Fruit fly (Drosophila melanogaster) whole organism, embryonic: ENCODE results near the gene CG15390.

ENCODE experiments used
- Abd-B ChIP-seq: fragments of 200-800 bp; sonication (Bioruptor generic); optimal IDR thresholded peaks from 2 replicates; lab custom pipeline; 2018; ENCODE audit warnings: missing biosample characterization, mild to moderate bottlenecking, missing genetic modification characterization, moderate library complexity
- Adf1 ChIP-seq: fragments of 200-800 bp; sonication (Bioruptor generic); IDR thresholded peaks from 2 replicates; pipeline ENCODE4 v1.3.6; 2022; ENCODE audit warnings: missing biosample characterization, missing genetic modification characterization
- B-H1 ChIP-seq: fragments of 200-800 bp; sonication (Bioruptor generic); IDR thresholded peaks from 3 replicates; pipeline ENCODE4 v1.3.6; 2022; ENCODE audit warnings: missing biosample characterization, missing genetic modification characterization
- Bteb2 ChIP-seq: fragments of 200-800 bp; sonication (Bioruptor generic); optimal IDR thresholded peaks from 2 replicates; lab custom pipeline; 2016; ENCODE audit warnings: missing biosample characterization, missing genetic modification characterization
- CG10274 ChIP-seq: fragments of 200-800 bp; sonication (Bioruptor generic); optimal IDR thresholded peaks from 3 replicates; lab custom pipeline; 2017; ENCODE audit warnings: missing biosample characterization, mild to moderate bottlenecking, missing genetic modification characterization
- CG10654 ChIP-seq: fragments of 200-800 bp; sonication (Bioruptor generic); optimal IDR thresholded peaks from 2 replicates; lab custom pipeline; 2016; ENCODE audit warnings: missing biosample characterization, missing genetic modification characterization
- CG10959 ChIP-seq: fragments of 200-800 bp; sonication (Bioruptor generic); IDR thresholded peaks from 2 replicates; pipeline ENCODE4 v1.3.6; 2022; ENCODE audit warnings: missing biosample characterization, missing genetic modification characterization
- CG12155 ChIP-seq: fragments of 200-800 bp; sonication (Bioruptor generic); optimal IDR thresholded peaks from 3 replicates; lab custom pipeline; 2016; ENCODE audit warnings: missing biosample characterization, missing genetic modification characterization
- CG14441 ChIP-seq: fragments of 200-800 bp; sonication (Bioruptor generic); IDR thresholded peaks from 2 replicates; pipeline ENCODE4 v1.3.6; 2022; ENCODE audit warnings: missing biosample characterization, missing genetic modification characterization
- CG15514 ChIP-seq: fragments of 200-800 bp; sonication (Bioruptor generic); optimal IDR thresholded peaks from 3 replicates; lab custom pipeline; 2017; ENCODE audit warnings: missing biosample characterization, missing genetic modification characterization, mild to moderate bottlenecking, moderate library complexity, missing genetic modification reagents
- CG17361 ChIP-seq: fragments of 200-800 bp; sonication (Bioruptor generic); IDR thresholded peaks from 3 replicates; pipeline ENCODE4 v1.3.6; 2022; ENCODE audit warnings: missing biosample characterization, missing genetic modification characterization
- CG17385 ChIP-seq: fragments of 200-800 bp; sonication (Bioruptor generic); optimal IDR thresholded peaks from 3 replicates; lab custom pipeline; 2018; ENCODE audit warnings: missing biosample characterization, mild to moderate bottlenecking, missing genetic modification characterization
- CG17829 ChIP-seq: fragments of 200-800 bp; optimal IDR thresholded peaks from 2 replicates; lab custom pipeline; 2019; ENCODE audit warnings: missing biosample characterization, mild to moderate bottlenecking, missing genetic modification characterization, moderate library complexity
- CG18619 ChIP-seq: fragments of 200-800 bp; sonication (Bioruptor generic); optimal IDR thresholded peaks from 3 replicates; lab custom pipeline; 2017; ENCODE audit warnings: missing biosample characterization, mild to moderate bottlenecking, missing genetic modification characterization
- CG2120 ChIP-seq: fragments of 200-800 bp; sonication (Bioruptor generic); optimal IDR thresholded peaks from 3 replicates; lab custom pipeline; 2016; ENCODE audit warnings: missing biosample characterization, missing genetic modification characterization
- CG30431 ChIP-seq: fragments of 200-800 bp; sonication (Bioruptor generic); optimal IDR thresholded peaks from 2 replicates; lab custom pipeline; 2017; ENCODE audit warnings: missing biosample characterization, missing genetic modification characterization
- CG3847 ChIP-seq: fragments of 200-800 bp; sonication (Bioruptor generic); IDR thresholded peaks from 2 replicates; pipeline ENCODE4 v1.3.6; 2022; ENCODE audit warnings: missing biosample characterization, missing genetic modification characterization
- CG4424 ChIP-seq: fragments of 200-800 bp; sonication (Bioruptor generic); optimal IDR thresholded peaks from 3 replicates; lab custom pipeline; 2016; ENCODE audit warnings: missing biosample characterization, missing genetic modification characterization
- CG4617 ChIP-seq: fragments of 200-800 bp; sonication (Bioruptor generic); optimal IDR thresholded peaks from 3 replicates; lab custom pipeline; 2016; ENCODE audit warnings: missing biosample characterization, missing genetic modification characterization, borderline replicate concordance
- CG4820 ChIP-seq: fragments of 200-800 bp; sonication (Bioruptor generic); optimal IDR thresholded peaks from 3 replicates; lab custom pipeline; 2016; ENCODE audit warnings: missing biosample characterization, missing genetic modification characterization
- CG6689 ChIP-seq: fragments of 200-800 bp; sonication (Bioruptor generic); IDR thresholded peaks from 2 replicates; pipeline ENCODE4 v1.3.6; 2022; ENCODE audit warnings: missing biosample characterization, missing genetic modification characterization
- CG7839 ChIP-seq: fragments of 200-800 bp; sonication (Bioruptor generic); optimal IDR thresholded peaks from 3 replicates; lab custom pipeline; 2018; ENCODE audit warnings: missing biosample characterization, mild to moderate bottlenecking, missing genetic modification characterization, moderate library complexity
- CG9437 ChIP-seq: fragments of 200-800 bp; sonication (Bioruptor generic); optimal IDR thresholded peaks from 2 replicates; lab custom pipeline; 2018; ENCODE audit warnings: missing biosample characterization, mild to moderate bottlenecking, missing genetic modification characterization
- CG9932 ChIP-seq: fragments of 200-800 bp; sonication (Bioruptor generic); IDR thresholded peaks from 2 replicates; pipeline ENCODE4 v1.3.6; 2022; ENCODE audit warnings: missing biosample characterization, missing genetic modification characterization
- CHES-1-like ChIP-seq: fragments of 200-800 bp; sonication (Bioruptor generic); optimal IDR thresholded peaks from 2 replicates; lab custom pipeline; 2016; ENCODE audit warnings: missing biosample characterization, missing genetic modification characterization
- CTCF ChIP-seq: fragments of 200-800 bp; sonication (Bioruptor generic); optimal IDR thresholded peaks from 2 replicates; lab custom pipeline; 2017; ENCODE audit warnings: missing biosample characterization, mild to moderate bottlenecking, missing genetic modification characterization, moderate library complexity
- Dp ChIP-seq: fragments of 200-800 bp; sonication (Bioruptor generic); optimal IDR thresholded peaks from 2 replicates; lab custom pipeline; 2018; ENCODE audit warnings: missing biosample characterization, mild to moderate bottlenecking, missing genetic modification characterization, moderate library complexity
- E2f1 ChIP-seq: fragments of 200-800 bp; sonication (Bioruptor generic); IDR thresholded peaks from 2 replicates; pipeline ENCODE4 v1.3.6; 2022; ENCODE audit warnings: missing biosample characterization, missing genetic modification characterization
- Rfx ChIP-seq: fragments of 200-800 bp; sonication (Bioruptor generic); IDR thresholded peaks from 2 replicates; pipeline ENCODE4 v1.3.6; 2022; ENCODE audit warnings: missing biosample characterization, missing genetic modification characterization
- Spps ChIP-seq: fragments of 200-800 bp; sonication (Bioruptor generic); optimal IDR thresholded peaks from 2 replicates; lab custom pipeline; 2018; ENCODE audit warnings: missing biosample characterization, mild to moderate bottlenecking, missing genetic modification characterization
- Xbp1 ChIP-seq: fragments of 200-800 bp; sonication (Bioruptor generic); optimal IDR thresholded peaks from 3 replicates; lab custom pipeline; 2016; ENCODE audit warnings: missing biosample characterization, mild to moderate bottlenecking, missing genetic modification characterization
- Xrp1 ChIP-seq: fragments of 200-800 bp; sonication (Bioruptor generic); IDR thresholded peaks from 2 replicates; pipeline ENCODE4 v1.3.6; 2022; ENCODE audit warnings: missing biosample characterization, missing genetic modification characterization
- ase ChIP-seq: fragments of 200-800 bp; sonication (Bioruptor generic); IDR thresholded peaks from 3 replicates; pipeline ENCODE4 v1.3.6; 2022; ENCODE audit warnings: missing biosample characterization, missing genetic modification characterization
- bsh ChIP-seq, 2 experiments: fragments of 200-800 bp; sonication (Bioruptor generic); optimal IDR thresholded peaks; 2 replicates each; lab custom pipeline; 2017 to 2018; ENCODE audit warnings: mild to moderate bottlenecking in 2 of 2, missing biosample characterization in 2 of 2, missing genetic modification characterization in 2 of 2, moderate library complexity in 1 of 2
- caup ChIP-seq: fragments of 200-800 bp; sonication (Bioruptor generic); optimal IDR thresholded peaks from 3 replicates; lab custom pipeline; 2017; ENCODE audit warnings: missing biosample characterization, mild to moderate bottlenecking, missing genetic modification characterization, moderate library complexity; ENCODE audit not compliant: severe bottlenecking
- esg ChIP-seq: fragments of 200-800 bp; sonication (Bioruptor generic); conservative IDR thresholded peaks from 2 replicates; pipeline ENCODE4 v1.3.6; 2022; ENCODE audit warnings: missing biosample characterization, missing genetic modification characterization
- ewg ChIP-seq: fragments of 200-800 bp; sonication (Bioruptor generic); optimal IDR thresholded peaks from 3 replicates; lab custom pipeline; 2017; ENCODE audit warnings: mild to moderate bottlenecking, missing biosample characterization, missing genetic modification reagents, missing genetic modification characterization
- gcm ChIP-seq: fragments of 200-800 bp; sonication (Bioruptor generic); optimal IDR thresholded peaks from 2 replicates; lab custom pipeline; 2019; ENCODE audit warnings: missing biosample characterization, mild to moderate bottlenecking, missing genetic modification characterization, moderate library complexity
- onecut ChIP-seq: fragments of 200-800 bp; sonication (Bioruptor generic); IDR thresholded peaks from 2 replicates; pipeline ENCODE4 v1.3.6; 2022; ENCODE audit warnings: missing biosample characterization, missing genetic modification characterization
- pfk ChIP-seq: fragments of 200-800 bp; sonication (Bioruptor generic); optimal IDR thresholded peaks from 2 replicates; lab custom pipeline; 2018; ENCODE audit warnings: missing biosample characterization, mild to moderate bottlenecking, missing genetic modification characterization, moderate library complexity
- prd ChIP-seq, 3 experiments: fragments of >200 bp in 2 of 3; fragments of 200-800 bp in 1 of 3; sonication (Bioruptor generic) in 1 of 3; optimal IDR thresholded peaks in 2 of 3; IDR thresholded peaks in 1 of 3; 2 replicates in 2 of 3; 3 replicates in 1 of 3; pipeline versions ENCODE4 v1.3.6 to Lab custom; 2017 to 2022; ENCODE audit warnings: missing biosample characterization in 1 of 3, missing genetic modification characterization in 1 of 3
- pum ChIP-seq: fragments of 200-800 bp; sonication (Bioruptor generic); optimal IDR thresholded peaks from 2 replicates; lab custom pipeline; 2016; ENCODE audit warnings: missing biosample characterization, missing genetic modification characterization
- salm ChIP-seq: fragments of 200-800 bp; sonication (Bioruptor generic); optimal IDR thresholded peaks from 2 replicates; lab custom pipeline; 2018; ENCODE audit warnings: missing biosample characterization, mild to moderate bottlenecking, missing genetic modification characterization
- sc ChIP-seq, 3 experiments: fragments of >200 bp in 2 of 3; fragments of 200-800 bp in 1 of 3; sonication (Bioruptor generic) in 1 of 3; optimal IDR thresholded peaks; 2 replicates in 2 of 3; 3 replicates in 1 of 3; lab custom pipeline; 2017; ENCODE audit warnings: mild to moderate bottlenecking in 1 of 3, missing biosample characterization in 1 of 3, missing genetic modification characterization in 1 of 3, missing genetic modification reagents in 1 of 3
- sd ChIP-seq: fragments of 200-800 bp; sonication (Bioruptor generic); optimal IDR thresholded peaks from 3 replicates; lab custom pipeline; 2018; ENCODE audit warnings: missing biosample characterization, mild to moderate bottlenecking, missing genetic modification characterization, moderate library complexity
- seq ChIP-seq: fragments of 200-800 bp; sonication (Bioruptor generic); IDR thresholded peaks from 2 replicates; pipeline ENCODE4 v1.3.6; 2022; ENCODE audit warnings: missing biosample characterization, missing genetic modification characterization
- tll ChIP-seq, 2 experiments: fragments of 200-800 bp in 1 of 2; fragments of >200 bp in 1 of 2; sonication (Bioruptor generic) in 1 of 2; optimal IDR thresholded peaks; 2 replicates each; lab custom pipeline; 2017 to 2019; ENCODE audit warnings: missing biosample characterization in 2 of 2, missing genetic modification characterization in 2 of 2, mild to moderate bottlenecking in 1 of 2, moderate library complexity in 1 of 2
- ttk ChIP-seq: fragments of 200-800 bp; sonication (Bioruptor generic); IDR thresholded peaks from 2 replicates; pipeline ENCODE4 v2.1.2; 2022; ENCODE audit warnings: missing biosample characterization, missing genetic modification characterization
- vfl ChIP-seq: fragments of 200-800 bp; sonication (Bioruptor generic); optimal IDR thresholded peaks from 2 replicates; lab custom pipeline; 2016; ENCODE audit warnings: missing biosample characterization, missing genetic modification characterization

The CG15390 gene

dm6 chr2L:2420490-2420889 lies 46.0 kb downstream of the CG15390 start, which contains the start of gene CG9886 (continued):
- peak; percentile 33 for TF ChIP-seq CG4820 (GFP tag; lab: Kevin White, UChicago)
- TF ChIP-seq ewg (GFP tag; lab: Kevin White, UChicago) = peak; percentile 8
- peak; percentile 56 for TF ChIP-seq CG12155 (GFP tag; lab: Kevin White, UChicago)
- peak; percentile 70 for TF ChIP-seq Dp (GFP tag; lab: Kevin White, UChicago)
- peak; percentile 61; the same call in 1 of the 2 replicates for TF ChIP-seq CG9932 (GFP tag; lab: Robert Waterston, UW)
- TF ChIP-seq seq = no peak
- TF ChIP-seq CG10654 = peak; percentile 41
- peak; percentile 11 for TF ChIP-seq pum (GFP tag; lab: Kevin White, UChicago)
- TF ChIP-seq gcm = peak; percentile 64
- peak; percentile 36; the same call in 1 of the 2 replicates for TF ChIP-seq CG3847 (GFP tag; lab: Robert Waterston, UW)
- TF ChIP-seq ttk (GFP tag; lab: Robert Waterston, UW) = peak; percentile 47; the same call in 1 of the 2 replicates
- TF ChIP-seq prd (optimal IDR thresholded peaks at IDR 0.05; lab: Kevin White, UChicago) = no peak
- peak; percentile 69 for TF ChIP-seq prd (GFP tag; IDR thresholded peaks at IDR 0.05; lab: Robert Waterston, UW)
- TF ChIP-seq CG15514 (GFP tag; lab: Kevin White, UChicago) = peak; percentile 66
- peak; percentile 74 for TF ChIP-seq Xbp1 (GFP tag; lab: Kevin White, UChicago)
- peak; percentile 58 for TF ChIP-seq caup (GFP tag; lab: Kevin White, UChicago)
- TF ChIP-seq esg (GFP tag; lab: Robert Waterston, UW) = peak; percentile 38; the same call in 1 of the 2 replicates
- TF ChIP-seq CG10274 (GFP tag; lab: Kevin White, UChicago) = no peak
- peak in 1 of 2 experiments; percentile 76 for TF ChIP-seq bsh (GFP tag; optimal IDR thresholded peaks at IDR 0.05; lab: Kevin White, UChicago)
- peak; percentile 60 for TF ChIP-seq CG14441 (GFP tag; lab: Robert Waterston, UW)
- peak; percentile 45 for TF ChIP-seq CG17385 (GFP tag; lab: Kevin White, UChicago)
- TF ChIP-seq CG4617 (GFP tag; lab: Kevin White, UChicago) = peak; percentile 62
- TF ChIP-seq E2f1 = peak; percentile 43
- peak; percentile 5 for TF ChIP-seq vfl (GFP tag; lab: Kevin White, UChicago)
- peak; percentile 33; the same call in 1 of the 2 replicates for TF ChIP-seq onecut (GFP tag; lab: Robert Waterston, UW)
- TF ChIP-seq CG6689 (GFP tag; lab: Robert Waterston, UW) = peak; percentile 43; the same call in 1 of the 2 replicates
- peak; percentile 64 for TF ChIP-seq CG2120 (GFP tag; lab: Kevin White, UChicago)
- no peak for TF ChIP-seq CHES-1-like
- TF ChIP-seq Adf1 (GFP tag; lab: Robert Waterston, UW) = peak; percentile 15; the same call in 1 of the 2 replicates
- 0 out of 2 replicates have a peak, but pooled peaks have one; percentile 16 for TF ChIP-seq CG10959 (GFP tag; lab: Robert Waterston, UW)
- TF ChIP-seq Abd-B (GFP tag; lab: Kevin White, UChicago) = peak; percentile 12
- TF ChIP-seq CG17829 (tag; lab: Kevin White, UChicago) = peak; percentile 79
- TF ChIP-seq CG7839 = peak; percentile 73
- TF ChIP-seq sd (tag; lab: Kevin White, UChicago) = peak; percentile 61
- no peak for TF ChIP-seq ase (GFP tag; lab: Robert Waterston, UW)
- TF ChIP-seq CTCF (GFP tag; lab: Kevin White, UChicago) = peak; percentile 59
- peak; percentile 82 for TF ChIP-seq CG17361 (GFP tag; lab: Robert Waterston, UW)
- TF ChIP-seq sc (optimal IDR thresholded peaks at IDR 0.05; lab: Kevin White, UChicago) = no peak
- TF ChIP-seq sc (GFP tag; optimal IDR thresholded peaks at IDR 0.05; lab: Kevin White, UChicago) = peak; percentile 49
- no peak for TF ChIP-seq CG30431 (GFP tag; lab: Kevin White, UChicago)
- peak; percentile 21 for TF ChIP-seq CG9437 (GFP tag; lab: Kevin White, UChicago)
- peak; percentile 61 for TF ChIP-seq Rfx
- peak; percentile 34 for TF ChIP-seq Bteb2
- TF ChIP-seq CG4424 = peak; percentile 68
- peak; percentile 34 for TF ChIP-seq CG18619
- peak; percentile 82 for TF ChIP-seq Xrp1 (GFP tag; lab: Robert Waterston, UW)
- peak; percentile 63 for TF ChIP-seq salm (tag; lab: Kevin White, UChicago)
- TF ChIP-seq B-H1 = peak; percentile 12; the same call in 1 of the 3 replicates
- TF ChIP-seq Spps = peak; percentile 39
- TF ChIP-seq tll (GFP tag; optimal IDR thresholded peaks at IDR 0.05; lab: Kevin White, UChicago) = peak in 1 of 2 experiments; percentile 6
- TF ChIP-seq pfk = no peak
